Worm (Caenorhabditis elegans) whole organism, young adult: ENCODE measurements around the gene F14F8.14.
A peak's percentile ranks its signal among the peaks of the same experiment; 100 is the strongest.

ENCODE experiments used
- D2030.7 ChIP-seq: fragments of 200-800 bp; sonication (Bioruptor generic); IDR thresholded peaks from 2 replicates; pipeline ENCODE4 v1.3.6; 2022; ENCODE audit warnings: missing genetic modification reagents, missing genetic modification characterization, missing compliant biosample characterization
- F22D6.2 ChIP-seq: sonication (generic microtip); optimal IDR thresholded peaks from 2 replicates; lab custom pipeline; 2016; ENCODE audit warnings: mild to moderate bottlenecking, missing genetic modification characterization, missing compliant biosample characterization
- F23B12.7 ChIP-seq: sonication (generic microtip); optimal IDR thresholded peaks from 2 replicates; lab custom pipeline; 2017; ENCODE audit warnings: missing genetic modification characterization, mild to moderate bottlenecking, missing compliant biosample characterization, antibody characterized with exemption, moderate library complexity; ENCODE audit not compliant: insufficient read depth
- F33H1.4 ChIP-seq: fragments of 200-800 bp; sonication (Bioruptor generic); IDR thresholded peaks from 2 replicates; pipeline ENCODE4 v1.3.6; 2022; ENCODE audit warnings: missing genetic modification reagents, missing genetic modification characterization, missing compliant biosample characterization
- F37B4.10 ChIP-seq: fragments of 200-800 bp; sonication (Bioruptor generic); IDR thresholded peaks from 2 replicates; pipeline ENCODE4 v1.3.6; 2022; ENCODE audit warnings: missing genetic modification characterization, missing compliant biosample characterization
- F57A8.1 ChIP-seq: fragments of 200-800 bp; sonication (Bioruptor generic); optimal IDR thresholded peaks from 2 replicates; lab custom pipeline; 2018; ENCODE audit warnings: mild to moderate bottlenecking, missing genetic modification characterization, moderate library complexity, missing compliant biosample characterization
- T26A5.8 ChIP-seq: sonication (generic microtip); optimal IDR thresholded peaks from 2 replicates; lab custom pipeline; 2016; ENCODE audit warnings: missing genetic modification characterization, missing compliant biosample characterization
- Y53G8AR.9 ChIP-seq: fragments of 200-800 bp; sonication (Bioruptor generic); conservative IDR thresholded peaks from 2 replicates; pipeline ENCODE4 v1.3.6; 2022; ENCODE audit warnings: missing genetic modification reagents, missing genetic modification characterization, missing compliant biosample characterization
- Y79H2A.3 ChIP-seq: fragments of 200-800 bp; sonication (Bioruptor generic); conservative IDR thresholded peaks from 2 replicates; pipeline ENCODE4 v1.3.6; 2022; ENCODE audit warnings: missing genetic modification reagents, missing genetic modification characterization, missing compliant biosample characterization
- aptf-2 ChIP-seq: fragments of 200-800 bp; sonication (Bioruptor generic); conservative IDR thresholded peaks from 2 replicates; pipeline ENCODE4 v1.3.6; 2022; ENCODE audit warnings: missing genetic modification reagents, missing genetic modification characterization, missing compliant biosample characterization
- athp-1 ChIP-seq: sonication (generic microtip); optimal IDR thresholded peaks from 2 replicates; lab custom pipeline; 2017; ENCODE audit warnings: mild to moderate bottlenecking, missing genetic modification characterization, missing compliant biosample characterization
- attf-6 ChIP-seq: fragments of 200-800 bp; sonication (Bioruptor generic); IDR thresholded peaks from 2 replicates; pipeline ENCODE4 v1.3.6; 2022; ENCODE audit warnings: missing genetic modification reagents, missing genetic modification characterization, missing compliant biosample characterization
- cebp-1 ChIP-seq, 2 experiments: fragments of 200-800 bp in 1 of 2; sonication (Bioruptor generic) in 1 of 2; sonication (generic microtip) in 1 of 2; IDR thresholded peaks in 1 of 2; optimal IDR thresholded peaks in 1 of 2; 2 replicates each; pipeline versions ENCODE4 v1.3.6 to Lab custom; 2017 to 2022; ENCODE audit warnings: missing compliant biosample characterization in 2 of 2, missing genetic modification characterization in 2 of 2, mild to moderate bottlenecking in 1 of 2, missing genetic modification reagents in 1 of 2, moderate library complexity in 1 of 2
- ceh-58 ChIP-seq: fragments of 200-800 bp; sonication (Bioruptor generic); IDR thresholded peaks from 2 replicates; pipeline ENCODE4 v1.3.6; 2022; ENCODE audit warnings: missing genetic modification characterization, missing compliant biosample characterization
- ceh-79 ChIP-seq: sonication (generic microtip); optimal IDR thresholded peaks from 2 replicates; lab custom pipeline; 2017; ENCODE audit warnings: mild to moderate bottlenecking, missing genetic modification characterization, missing compliant biosample characterization
- die-1 ChIP-seq: sonication (generic microtip); optimal IDR thresholded peaks from 2 replicates; lab custom pipeline; 2016; ENCODE audit warnings: missing genotype, mild to moderate bottlenecking, missing genetic modification characterization, missing compliant biosample characterization
- dox-1 ChIP-seq: fragments of 200-800 bp; sonication (Bioruptor generic); IDR thresholded peaks from 2 replicates; pipeline ENCODE4 v1.3.6; 2022; ENCODE audit warnings: missing genetic modification reagents, missing genetic modification characterization, missing compliant biosample characterization
- dpl-1 ChIP-seq: fragments of 150-350 bp; optimal IDR thresholded peaks from 2 replicates; lab custom pipeline; 2014; ENCODE audit warnings: missing biosample characterization, missing genetic modification reagents, missing genetic modification characterization
- egl-18 ChIP-seq: fragments of 200-800 bp; sonication (Bioruptor generic); IDR thresholded peaks from 2 replicates; pipeline ENCODE4 v1.3.6; 2022; ENCODE audit warnings: missing genetic modification reagents, missing genetic modification characterization, missing compliant biosample characterization
- ets-4 ChIP-seq: fragments of 200-800 bp; sonication (Bioruptor generic); optimal IDR thresholded peaks from 2 replicates; lab custom pipeline; 2018; ENCODE audit warnings: mild to moderate bottlenecking, missing genetic modification characterization, missing compliant biosample characterization
- gei-17 ChIP-seq: fragments of 200-800 bp; sonication (Bioruptor generic); optimal IDR thresholded peaks from 2 replicates; lab custom pipeline; 2018; ENCODE audit warnings: mild to moderate bottlenecking, missing genetic modification characterization, missing compliant biosample characterization
- hlh-12 ChIP-seq: sonication (generic microtip); optimal IDR thresholded peaks from 2 replicates; lab custom pipeline; 2016; ENCODE audit warnings: missing genetic modification characterization, missing compliant biosample characterization
- hmg-1.2 ChIP-seq: fragments of 200-800 bp; sonication (Bioruptor generic); IDR thresholded peaks from 2 replicates; pipeline ENCODE4 v1.3.6; 2022; ENCODE audit warnings: missing genetic modification reagents, missing genetic modification characterization, missing compliant biosample characterization
- lin-26 ChIP-seq: fragments of 200-800 bp; sonication (Bioruptor generic); IDR thresholded peaks from 2 replicates; pipeline ENCODE4 v1.3.6; 2022; ENCODE audit warnings: missing genetic modification reagents, missing genetic modification characterization, missing compliant biosample characterization
- lsy-27 ChIP-seq: sonication (generic microtip); optimal IDR thresholded peaks from 2 replicates; lab custom pipeline; 2017; ENCODE audit warnings: missing genetic modification characterization, mild to moderate bottlenecking, missing compliant biosample characterization, antibody characterized with exemption, missing genotype, borderline replicate concordance; ENCODE audit not compliant: insufficient read depth
- madf-8 ChIP-seq: fragments of 200-800 bp; sonication (Bioruptor generic); conservative IDR thresholded peaks from 2 replicates; pipeline ENCODE4 v1.3.6; 2022; ENCODE audit warnings: missing genetic modification reagents, missing genetic modification characterization, missing compliant biosample characterization
- mel-28 ChIP-seq: sonication (generic microtip); optimal IDR thresholded peaks from 2 replicates; lab custom pipeline; 2016; ENCODE audit warnings: borderline replicate concordance, mild to moderate bottlenecking, missing genetic modification characterization, missing compliant biosample characterization
- nfya-1 ChIP-seq: sonication (generic microtip); optimal IDR thresholded peaks from 2 replicates; lab custom pipeline; 2017; ENCODE audit warnings: antibody characterized with exemption, missing compliant biosample characterization, missing genetic modification characterization, borderline replicate concordance; ENCODE audit not compliant: insufficient read depth
- nfya-2 ChIP-seq: fragments of 200-800 bp; sonication (Bioruptor generic); IDR thresholded peaks from 2 replicates; pipeline ENCODE4 v1.3.6; 2022; ENCODE audit warnings: missing genetic modification reagents, missing genetic modification characterization, missing compliant biosample characterization
- nfyb-1 ChIP-seq: fragments of 200-800 bp; sonication (Bioruptor generic); IDR thresholded peaks from 2 replicates; pipeline ENCODE4 v1.3.6; 2022; ENCODE audit warnings: missing genetic modification reagents, missing genetic modification characterization, missing compliant biosample characterization
- nhr-120 ChIP-seq: fragments of 200-800 bp; sonication (Bioruptor generic); IDR thresholded peaks from 2 replicates; pipeline ENCODE4 v1.3.6; 2022; ENCODE audit warnings: missing genetic modification characterization, missing compliant biosample characterization
- nhr-80 ChIP-seq: sonication (generic microtip); optimal IDR thresholded peaks from 2 replicates; lab custom pipeline; 2016; ENCODE audit warnings: missing genetic modification characterization, missing compliant biosample characterization
- nhr-90 ChIP-seq: sonication (generic microtip); optimal IDR thresholded peaks from 2 replicates; lab custom pipeline; 2016; ENCODE audit warnings: missing genotype, mild to moderate bottlenecking, missing genetic modification characterization, missing compliant biosample characterization
- rcor-1 ChIP-seq: fragments of 200-800 bp; sonication (Bioruptor generic); IDR thresholded peaks from 2 replicates; pipeline ENCODE4 v1.3.6; 2022; ENCODE audit warnings: missing genetic modification reagents, missing genetic modification characterization, missing compliant biosample characterization
- snpc-1.3 ChIP-seq: sonication (generic microtip); optimal IDR thresholded peaks from 2 replicates; lab custom pipeline; 2017; ENCODE audit warnings: missing genetic modification characterization, mild to moderate bottlenecking, missing compliant biosample characterization, antibody characterized with exemption, moderate library complexity, missing genotype, missing genetic modification reagents; ENCODE audit not compliant: insufficient read depth
- snpc-3.4 ChIP-seq: sonication (generic microtip); optimal IDR thresholded peaks from 2 replicates; lab custom pipeline; 2017; ENCODE audit warnings: missing genetic modification characterization, mild to moderate bottlenecking, missing compliant biosample characterization, antibody characterized with exemption, moderate library complexity, missing genotype, missing genetic modification reagents
- snpc-4 ChIP-seq, 5 experiments: fragments of 150-350 bp in 1 of 5; sonication (generic microtip) in 4 of 5; optimal IDR thresholded peaks; 2 replicates each; lab custom pipeline; 2014 to 2018; ENCODE audit warnings: missing genetic modification characterization in 5 of 5, missing biosample characterization in 3 of 5, antibody characterized with exemption in 2 of 5, mild to moderate bottlenecking in 2 of 5, missing compliant biosample characterization in 2 of 5, missing genotype in 2 of 5, moderate library complexity in 2 of 5, missing genetic modification reagents in 1 of 5
- tbp1 ChIP-seq: fragments of 200-800 bp; sonication (Bioruptor generic); optimal IDR thresholded peaks from 2 replicates; lab custom pipeline; 2018; ENCODE audit warnings: mild to moderate bottlenecking, missing genetic modification characterization, missing compliant biosample characterization
- unc-62 ChIP-seq: fragments of 150-350 bp; optimal IDR thresholded peaks from 2 replicates; lab custom pipeline; 2014; ENCODE audit warnings: missing biosample characterization, missing genetic modification reagents, missing genetic modification characterization
- zfh-2 ChIP-seq: fragments of 200-800 bp; sonication (Bioruptor generic); conservative IDR thresholded peaks from 2 replicates; pipeline ENCODE4 v1.3.6; 2022; ENCODE audit warnings: missing genetic modification reagents, missing genetic modification characterization, missing compliant biosample characterization
- ztf-18 ChIP-seq: sonication (generic microtip); optimal IDR thresholded peaks from 2 replicates; lab custom pipeline; 2016; ENCODE audit warnings: missing genotype, mild to moderate bottlenecking, missing genetic modification characterization, missing compliant biosample characterization
- ztf-28 ChIP-seq: fragments of 200-800 bp; sonication (Bioruptor generic); IDR thresholded peaks from 2 replicates; pipeline ENCODE4 v1.3.6; 2022; ENCODE audit warnings: missing genetic modification reagents, missing genetic modification characterization, missing compliant biosample characterization

The F14F8.14 gene

DNA sequence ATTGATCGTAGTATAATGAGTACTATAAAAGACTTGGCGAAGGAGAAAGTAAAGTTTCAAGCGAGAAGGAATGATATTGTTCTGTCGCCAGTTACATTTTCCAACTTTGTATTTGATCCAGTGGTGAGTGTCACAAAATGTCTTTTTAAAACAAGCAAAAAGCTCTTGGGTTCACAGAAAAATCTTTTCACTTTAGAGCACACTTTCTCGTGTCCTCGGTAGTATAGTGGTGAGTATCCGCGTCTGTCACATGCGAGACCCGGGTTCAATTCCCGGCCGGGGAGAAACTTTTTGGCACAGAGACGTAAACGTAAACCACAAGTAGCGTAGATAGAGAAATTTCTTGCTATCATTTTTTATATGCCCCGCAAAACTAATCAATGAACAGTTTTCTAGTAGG is 26.2 kb downstream of the F14F8.14 start (continued):
- TF ChIP-seq lin-26 (peak; percentile 74), nhr-80 (tag; lab: Kevin White, UChicago) (peak; percentile 5), athp-1 (tag; lab: Kevin White, UChicago) (peak; percentile 7), snpc-3.4 (peak; percentile 39), nhr-90 (peak; percentile 64), ceh-58 (GFP tag; lab: Robert Waterston, UW) (no peak), D2030.7 (GFP tag; lab: Robert Waterston, UW) (peak; percentile 37; the same call in 1 of the 2 replicates), T26A5.8 (tag; lab: Kevin White, UChicago) (no peak), ztf-18 (tag; lab: Kevin White, UChicago) (peak; percentile 46), dpl-1 (GFP tag; lab: Kevin White, UChicago) (no peak), F22D6.2 (no peak), die-1 (peak; percentile 69)

DNA sequence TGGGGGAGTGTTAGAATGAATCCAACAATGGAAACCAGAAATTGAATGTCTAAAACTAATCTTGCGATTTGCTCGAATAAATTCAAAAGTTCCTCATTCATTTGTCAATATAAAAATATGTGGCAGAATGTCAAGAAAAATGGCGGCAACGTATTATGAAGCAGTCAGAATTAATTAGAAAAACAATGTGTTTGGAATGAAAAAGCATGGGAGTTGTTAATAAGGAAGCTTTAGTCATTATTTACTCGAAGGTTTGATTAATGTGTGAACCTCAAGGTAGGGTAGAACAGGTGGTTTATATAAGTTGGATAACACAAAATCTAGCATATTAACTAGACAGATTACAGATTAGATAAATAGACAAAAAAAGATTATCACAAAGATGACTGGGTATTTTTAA is 28.3 kb downstream of the F14F8.14 start, which contains the start of gene srw-76:
srw-76 (minus strand) TSS at position 101 of the 400 bp plus-strand sequence.
- TF ChIP-seq Y53G8AR.9 (GFP tag; lab: Robert Waterston, UW): no peak
- no peak for TF ChIP-seq nhr-80 (tag; lab: Kevin White, UChicago)
- TF ChIP-seq snpc-4 (GFP tag; optimal IDR thresholded peaks at IDR 0.05; lab: Kevin White, UChicago): no peak
- TF ChIP-seq snpc-4 (tag; optimal IDR thresholded peaks at IDR 0.05; lab: Kevin White, UChicago): no peak
- no peak for TF ChIP-seq nhr-120 (GFP tag; lab: Robert Waterston, UW)
- no peak for TF ChIP-seq nfya-1
- TF ChIP-seq ztf-28 (GFP tag; lab: Robert Waterston, UW): no peak
- no peak for TF ChIP-seq nfya-2
- TF ChIP-seq F37B4.10 (GFP tag; lab: Robert Waterston, UW): no peak
- no peak for TF ChIP-seq tbp1
- TF ChIP-seq hmg-1.2 (GFP tag; lab: Robert Waterston, UW): no peak
- no peak for TF ChIP-seq gei-17 (GFP tag; lab: Kevin White, UChicago)
- no peak for TF ChIP-seq snpc-1.3 (tag; lab: Kevin White, UChicago)
- no peak for TF ChIP-seq attf-6 (GFP tag; lab: Robert Waterston, UW)

DNA sequence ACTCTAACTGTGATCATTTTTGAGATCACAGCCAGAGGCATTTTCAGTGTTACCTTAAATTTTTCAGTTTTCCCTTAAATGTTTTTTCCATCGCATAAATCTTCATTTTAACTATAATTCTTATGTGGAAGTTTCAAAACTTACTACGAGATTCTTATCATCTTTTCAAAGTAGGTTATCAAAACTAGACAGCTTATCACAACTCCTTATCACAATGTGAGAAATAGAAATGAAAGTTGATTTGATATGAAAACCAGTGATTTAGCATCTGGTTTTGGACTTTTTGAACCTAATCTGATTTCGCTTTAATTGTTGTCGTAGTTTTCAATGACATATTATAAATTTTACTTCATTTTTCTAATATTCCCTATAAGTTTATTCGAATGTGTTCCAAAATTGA is 30.6 kb downstream of the F14F8.14 start, which contains the start of gene mltn-11:
mltn-11 (plus strand) TSS at position 276 of the 400 bp plus-strand sequence.
- TF ChIP-seq hlh-12 (tag; lab: Kevin White, UChicago) (no peak), zfh-2 (GFP tag; lab: Robert Waterston, UW) (no peak), F23B12.7 (no peak), aptf-2 (GFP tag; lab: Robert Waterston, UW) (no peak), F33H1.4 (GFP tag; lab: Robert Waterston, UW) (no peak)

DNA sequence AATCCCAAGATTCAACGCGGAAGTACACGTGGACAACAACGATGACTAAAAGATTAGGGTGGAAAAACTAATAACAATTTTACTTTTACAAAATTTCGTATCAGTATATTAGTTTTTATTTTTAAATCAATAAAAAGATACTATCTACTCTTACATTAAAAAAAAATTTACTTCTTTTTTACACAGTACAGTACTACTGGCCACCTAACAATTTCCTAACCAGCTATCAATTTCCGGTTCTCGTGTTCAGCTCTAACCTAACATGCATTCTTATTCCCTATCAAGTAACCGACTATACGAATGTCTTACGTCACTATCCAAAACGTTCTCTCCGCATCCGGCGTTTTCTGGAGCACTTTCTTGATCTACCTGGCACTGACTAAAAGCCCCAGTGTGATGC is 36.9 kb downstream of the F14F8.14 start, which contains the start of gene srd-21:
srd-21 (plus strand) TSS at position 301 of the 400 bp plus-strand sequence.
- TF ChIP-seq cebp-1 (GFP tag; IDR thresholded peaks at IDR 0.05; lab: Robert Waterston, UW) (no peak), cebp-1 (tag; optimal IDR thresholded peaks at IDR 0.05; lab: Kevin White, UChicago) (no peak), athp-1 (tag; lab: Kevin White, UChicago) (no peak), hlh-12 (tag; lab: Kevin White, UChicago) (no peak), zfh-2 (GFP tag; lab: Robert Waterston, UW) (no peak), T26A5.8 (tag; lab: Kevin White, UChicago) (no peak), nfyb-1 (GFP tag; lab: Robert Waterston, UW) (no peak), unc-62 (GFP tag; lab: Kevin White, UChicago) (no peak), lsy-27 (no peak), dox-1 (GFP tag; lab: Robert Waterston, UW) (no peak), ceh-79 (tag; lab: Kevin White, UChicago) (no peak), F57A8.1 (GFP tag; lab: Kevin White, UChicago) (no peak), mel-28 (tag; lab: Kevin White, UChicago) (no peak), egl-18 (GFP tag; lab: Robert Waterston, UW) (no peak), ztf-18 (tag; lab: Kevin White, UChicago) (no peak), madf-8 (GFP tag; lab: Robert Waterston, UW) (no peak), ets-4 (no peak), Y79H2A.3 (no peak), rcor-1 (no peak), F23B12.7 (no peak)
